Worm (Caenorhabditis elegans): ENCODE data around the gene F46B3.8.
A peak's percentile ranks its signal among the peaks of the same experiment; 100 is the strongest.

F46B3.8 gene

ce11 chrV:20580511-20581040 is 42.4 kb downstream of the F46B3.8 start, which contains the start of gene F26F2.7 (continued):
- TF ChIP-seq ceh-90 (tag; optimal IDR thresholded peaks at IDR 0.05) = no peak
- TF ChIP-seq vab-15 (tag; optimal IDR thresholded peaks at IDR 0.05) = no peak
- peak; percentile 69 for TF ChIP-seq nhr-11 (tag; optimal IDR thresholded peaks at IDR 0.05)
- TF ChIP-seq aly-2 (tag; optimal IDR thresholded peaks at IDR 0.05) = no peak
- peak; percentile 81 for TF ChIP-seq elt-2 (tag; optimal IDR thresholded peaks at IDR 0.05)
- peak; percentile 89 for TF ChIP-seq xbp-1 (tag; optimal IDR thresholded peaks at IDR 0.05)
- TF ChIP-seq nhr-84 (tag; optimal IDR thresholded peaks at IDR 0.05) = no peak
- TF ChIP-seq hlh-4 (tag; optimal IDR thresholded peaks at IDR 0.05) = peak; percentile 3
- no peak for TF ChIP-seq unc-98 (GFP tag; IDR thresholded peaks at IDR 0.05)
- peak; percentile 88 for TF ChIP-seq irx-1 (tag; optimal IDR thresholded peaks at IDR 0.05)
- peak; percentile 90 for TF ChIP-seq nhr-90 (tag; optimal IDR thresholded peaks at IDR 0.05; ENCODE audit: poor library complexity)
- peak; percentile 75 for TF ChIP-seq sox-4 (tag; optimal IDR thresholded peaks at IDR 0.05)
- peak; percentile 65 for TF ChIP-seq pax-3 (tag; optimal IDR thresholded peaks at IDR 0.05)
- TF ChIP-seq dpl-1 (GFP tag; optimal IDR thresholded peaks at IDR 0.05) = peak; percentile 65 to 81 (median 79)
- TF ChIP-seq fkh-10 (GFP tag; optimal IDR thresholded peaks at IDR 0.05) = peak; percentile 17
- peak; percentile 46 for TF ChIP-seq efl-3 (GFP tag; optimal IDR thresholded peaks at IDR 0.05)
- peak; percentile 89 to 91 for TF ChIP-seq lsy-2 (tag; optimal IDR thresholded peaks at IDR 0.05)
- peak; percentile 93 for TF ChIP-seq nhr-71 (tag; optimal IDR thresholded peaks at IDR 0.05)
- TF ChIP-seq zag-1 (tag; optimal IDR thresholded peaks at IDR 0.05) = no peak
- TF ChIP-seq nhr-28 (tag; optimal IDR thresholded peaks at IDR 0.05) = no peak
- TF ChIP-seq ama-1 (optimal IDR thresholded peaks at IDR 0.05) = no peak
- peak; percentile 29 for TF ChIP-seq aha-1 (tag; optimal IDR thresholded peaks at IDR 0.05)
- TF ChIP-seq sptf-1 (tag; optimal IDR thresholded peaks at IDR 0.05) = no peak
- peak; percentile 45; the same call in 1 of the 2 replicates for TF ChIP-seq mab-9 (GFP tag; IDR thresholded peaks at IDR 0.05)
- TF ChIP-seq skn-1 (tag; optimal IDR thresholded peaks at IDR 0.05) = peak; percentile 57
- TF ChIP-seq snpc-4 (tag; optimal IDR thresholded peaks at IDR 0.05) = peak; percentile 81
- TF ChIP-seq snu-23 (GFP tag; optimal IDR thresholded peaks at IDR 0.05) = peak; percentile 90
- peak; percentile 93 for TF ChIP-seq nhr-47 (tag; optimal IDR thresholded peaks at IDR 0.05)
- no peak for TF ChIP-seq unc-30 (tag; optimal IDR thresholded peaks at IDR 0.05)
- peak; percentile 72 for TF ChIP-seq zip-4 (GFP tag; optimal IDR thresholded peaks at IDR 0.05)
- peak; percentile 23 for TF ChIP-seq mef-2 (tag; optimal IDR thresholded peaks at IDR 0.05)

- no peak for TF ChIP-seq efl-1 (optimal IDR thresholded peaks at IDR 0.05)
- TF ChIP-seq efl-1 (GFP tag; optimal IDR thresholded peaks at IDR 0.05 in 1 of 2) = peak in 1 of 2 experiments; percentile 66
- TF ChIP-seq skn-1 (tag; optimal IDR thresholded peaks at IDR 0.05) = no peak
Observed at ce11 chrV:20579534-20579933, 43.4 kb downstream of the F46B3.8 start, which contains the start of gene F26F2.8. TSS of gene F26F2.8 (plus strand) at chrV:20579546.

DNA sequence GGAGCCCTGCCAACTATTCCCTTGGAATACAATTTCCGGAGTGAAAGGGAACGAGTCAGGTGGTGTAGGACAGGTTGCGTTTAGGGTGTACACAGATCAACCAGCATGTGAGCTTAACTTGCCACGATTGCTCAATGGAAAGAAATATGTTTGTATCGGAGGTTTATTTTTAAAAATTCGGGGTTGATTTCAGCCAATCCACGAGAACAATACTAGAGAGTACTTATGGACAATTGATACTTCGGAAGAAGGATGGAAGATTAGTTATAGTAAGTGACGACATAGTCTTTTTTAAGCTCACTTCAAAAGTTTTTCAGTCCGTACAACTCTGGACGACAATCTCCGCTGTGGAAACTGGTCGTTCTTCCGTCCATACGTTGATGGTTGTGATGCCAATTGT is 48.1 kb downstream of the F46B3.8 start:
- no peak for TF ChIP-seq lin-14 (GFP tag; optimal IDR thresholded peaks at IDR 0.05)
- TF ChIP-seq sup-37 (GFP tag; optimal IDR thresholded peaks at IDR 0.05) = no peak
- no peak for TF ChIP-seq blmp-1 (tag; optimal IDR thresholded peaks at IDR 0.05)
- no peak for TF ChIP-seq rnt-1 (tag; optimal IDR thresholded peaks at IDR 0.05)
- TF ChIP-seq aha-1 (tag; optimal IDR thresholded peaks at IDR 0.05) = no peak
- no peak for TF ChIP-seq sptf-1 (tag; optimal IDR thresholded peaks at IDR 0.05)
- TF ChIP-seq lir-3 (tag; optimal IDR thresholded peaks at IDR 0.05; ENCODE audit: poor library complexity) = no peak
- TF ChIP-seq vab-15 (tag; optimal IDR thresholded peaks at IDR 0.05) = no peak
- no peak for TF ChIP-seq isw-1 (GFP tag; IDR thresholded peaks at IDR 0.05)
- no peak for TF ChIP-seq efl-1 (optimal IDR thresholded peaks at IDR 0.05)
- no peak for TF ChIP-seq efl-1 (GFP tag; optimal IDR thresholded peaks at IDR 0.05 in 1 of 2)
- TF ChIP-seq fkh-4 (tag; optimal IDR thresholded peaks at IDR 0.05; ENCODE audit: borderline replicate concordance) = no peak
- no peak for TF ChIP-seq fkh-8 (tag; optimal IDR thresholded peaks at IDR 0.05)
- TF ChIP-seq irx-1 (tag; optimal IDR thresholded peaks at IDR 0.05) = no peak
- no peak for TF ChIP-seq hpl-2 (GFP tag; optimal IDR thresholded peaks at IDR 0.05)
- TF ChIP-seq pax-3 (tag; optimal IDR thresholded peaks at IDR 0.05) = no peak
- TF ChIP-seq nhr-84 (tag; optimal IDR thresholded peaks at IDR 0.05) = no peak
- TF ChIP-seq ceh-88 (GFP tag; IDR thresholded peaks at IDR 0.05) = no peak
- no peak for TF ChIP-seq ceh-82 (tag; optimal IDR thresholded peaks at IDR 0.05)
